Worm (Caenorhabditis elegans) whole organism, midembryonic: ENCODE results near the gene cnc-3.

Source experiments
- T22C8.4 ChIP-seq: fragments of 200-800 bp; sonication (Bioruptor generic); IDR thresholded peaks from 2 replicates; pipeline ENCODE4 v1.3.6; 2022; ENCODE audit warnings: missing genetic modification characterization, missing compliant biosample characterization
- cog-1 ChIP-seq: sonication (generic microtip); optimal IDR thresholded peaks from 2 replicates; lab custom pipeline; 2016; ENCODE audit warnings: missing genetic modification characterization, missing compliant biosample characterization
- flt-1 ChIP-seq: fragments of 200-800 bp; sonication (Bioruptor generic); IDR thresholded peaks from 2 replicates; pipeline ENCODE4 v1.3.6; 2022; ENCODE audit warnings: missing genetic modification characterization, missing compliant biosample characterization
- klf-2 ChIP-seq: fragments of 200-800 bp; sonication (Bioruptor generic); conservative IDR thresholded peaks from 2 replicates; pipeline ENCODE4 v1.3.6; 2022; ENCODE audit warnings: missing genetic modification reagents, missing genetic modification characterization, missing compliant biosample characterization
- med-1 ChIP-seq: sonication (generic microtip); optimal IDR thresholded peaks from 2 replicates; lab custom pipeline; 2017; ENCODE audit warnings: missing genetic modification characterization, mild to moderate bottlenecking, missing compliant biosample characterization, antibody characterized with exemption, missing genetic modification reagents; ENCODE audit not compliant: insufficient read depth
- ref-1 ChIP-seq: fragments of 200-800 bp; sonication (Bioruptor generic); conservative IDR thresholded peaks from 2 replicates; pipeline ENCODE4 v1.3.6; 2022; ENCODE audit warnings: missing genetic modification reagents, missing genetic modification characterization, missing compliant biosample characterization
- tab-1 ChIP-seq: fragments of 200-800 bp; sonication (Bioruptor generic); IDR thresholded peaks from 2 replicates; pipeline ENCODE4 v1.3.6; 2022; ENCODE audit warnings: missing genetic modification characterization, missing compliant biosample characterization
- ztf-23 ChIP-seq: fragments of 200-800 bp; sonication (Bioruptor generic); IDR thresholded peaks from 2 replicates; pipeline ENCODE4 v1.3.6; 2022; ENCODE audit warnings: missing genetic modification reagents, missing genetic modification characterization, missing compliant biosample characterization
- ztf-29 ChIP-seq: fragments of 200-800 bp; sonication (Bioruptor generic); IDR thresholded peaks from 2 replicates; pipeline ENCODE4 v1.3.6; 2022; ENCODE audit warnings: missing genetic modification reagents, missing genetic modification characterization, missing compliant biosample characterization

cnc-3 gene

ce11 chrV:1464543-1465040, 16.8 kb downstream of the cnc-3 start, which contains the start of the genes fpn-1.2 and pqn-54:
TSS of gene fpn-1.2 (minus strand) at chrV:1464699.
TSS of gene pqn-54 (plus strand) at chrV:1464990.
- TF ChIP-seq klf-2 (GFP tag; lab: Robert Waterston, UW) (no peak), flt-1 (no peak), ref-1 (GFP tag; lab: Robert Waterston, UW) (no peak), ztf-29 (no peak), med-1 (GFP tag; lab: Kevin White, UChicago) (no peak), cog-1 (no peak), T22C8.4 (GFP tag; lab: Robert Waterston, UW) (no peak), tab-1 (GFP tag; lab: Robert Waterston, UW) (no peak), ztf-23 (GFP tag; lab: Robert Waterston, UW) (no peak)

DNA sequence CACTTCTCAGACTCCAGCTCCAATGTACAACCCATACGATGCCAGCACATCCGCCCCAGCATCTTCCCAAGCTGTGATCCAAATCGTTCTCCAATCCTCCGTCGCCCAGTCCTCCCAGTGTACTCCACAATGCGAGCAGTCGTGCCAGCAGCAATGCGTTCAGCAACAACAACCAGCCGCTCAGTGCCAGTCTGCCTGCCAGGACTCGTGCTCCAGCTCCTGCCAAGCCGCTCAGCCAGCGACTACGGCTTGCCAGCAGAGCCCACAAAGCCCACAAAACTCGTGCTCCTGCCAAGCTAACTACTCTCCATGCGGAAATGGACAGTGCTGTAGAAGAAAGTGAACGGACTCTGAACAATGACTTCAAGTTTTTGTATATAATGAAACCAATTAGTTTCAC, 18.1 kb downstream of the cnc-3 start:
- TF ChIP-seq T22C8.4 (GFP tag; lab: Robert Waterston, UW) = no peak
- no peak for TF ChIP-seq ref-1 (GFP tag; lab: Robert Waterston, UW)
- no peak for TF ChIP-seq ztf-29
- TF ChIP-seq cog-1 = no peak
- TF ChIP-seq med-1 (GFP tag; lab: Kevin White, UChicago) = no peak
- no peak for TF ChIP-seq klf-2 (GFP tag; lab: Robert Waterston, UW)
- TF ChIP-seq ztf-23 (GFP tag; lab: Robert Waterston, UW) = no peak
- TF ChIP-seq flt-1 = no peak
- no peak for TF ChIP-seq tab-1 (GFP tag; lab: Robert Waterston, UW)

ce11 chrV:1466949-1467348, 19.1 kb downstream of the cnc-3 start:
- TF ChIP-seq T22C8.4 (GFP tag; lab: Robert Waterston, UW) (peak; percentile 60), cog-1 (no peak)

- TF ChIP-seq tab-1 (GFP tag; lab: Robert Waterston, UW) (no peak), flt-1 (no peak), ztf-23 (GFP tag; lab: Robert Waterston, UW) (no peak), ztf-29 (no peak), ref-1 (GFP tag; lab: Robert Waterston, UW) (no peak), cog-1 (no peak), klf-2 (GFP tag; lab: Robert Waterston, UW) (no peak), med-1 (GFP tag; lab: Kevin White, UChicago) (no peak), T22C8.4 (GFP tag; lab: Robert Waterston, UW) (no peak)
Observed at ce11 chrV:1467444-1467843, 19.6 kb downstream of the cnc-3 start, which contains the start of gene gid-8. TSS of gene gid-8 (plus strand) at chrV:1467744.

DNA sequence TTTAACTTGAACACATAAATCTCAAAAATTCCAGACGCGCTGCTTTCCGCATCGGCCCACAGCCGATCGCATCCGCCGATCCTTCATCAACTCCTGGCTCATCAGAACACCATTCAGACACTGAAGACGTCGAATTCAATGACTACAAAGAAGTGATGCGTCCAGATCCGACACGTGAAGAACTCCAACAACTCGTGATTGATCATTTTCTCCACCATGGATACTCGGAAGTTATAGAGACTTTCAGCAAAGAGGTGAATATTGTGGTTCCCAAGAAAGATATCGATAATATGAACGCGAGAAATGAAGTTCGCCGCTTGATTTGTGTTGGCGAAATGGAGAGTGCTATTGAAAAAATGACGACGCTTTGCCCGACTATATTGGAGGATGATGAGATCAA, 21.1 kb downstream of the cnc-3 start:
- no peak for TF ChIP-seq ref-1 (GFP tag; lab: Robert Waterston, UW)
- TF ChIP-seq T22C8.4 (GFP tag; lab: Robert Waterston, UW) = no peak
- TF ChIP-seq ztf-29 = no peak
- no peak for TF ChIP-seq cog-1
- TF ChIP-seq flt-1 = no peak
- no peak for TF ChIP-seq klf-2 (GFP tag; lab: Robert Waterston, UW)
- TF ChIP-seq tab-1 (GFP tag; lab: Robert Waterston, UW) = no peak

ce11 chrV:1471078-1471969, 23.5 kb downstream of the cnc-3 start:
- TF ChIP-seq ztf-23 (GFP tag; lab: Robert Waterston, UW) (0 out of 2 replicates have a peak, but pooled peaks have one; percentile 36), klf-2 (GFP tag; lab: Robert Waterston, UW) (no peak)

ce11 chrV:1471977-1472376, 24.2 kb downstream of the cnc-3 start:
- TF ChIP-seq med-1 (GFP tag; lab: Kevin White, UChicago) (no peak), ztf-23 (GFP tag; lab: Robert Waterston, UW) (no peak), klf-2 (GFP tag; lab: Robert Waterston, UW) (no peak), cog-1 (no peak), flt-1 (no peak), ref-1 (GFP tag; lab: Robert Waterston, UW) (no peak), tab-1 (GFP tag; lab: Robert Waterston, UW) (no peak), T22C8.4 (GFP tag; lab: Robert Waterston, UW) (no peak), ztf-29 (no peak)

DNA sequence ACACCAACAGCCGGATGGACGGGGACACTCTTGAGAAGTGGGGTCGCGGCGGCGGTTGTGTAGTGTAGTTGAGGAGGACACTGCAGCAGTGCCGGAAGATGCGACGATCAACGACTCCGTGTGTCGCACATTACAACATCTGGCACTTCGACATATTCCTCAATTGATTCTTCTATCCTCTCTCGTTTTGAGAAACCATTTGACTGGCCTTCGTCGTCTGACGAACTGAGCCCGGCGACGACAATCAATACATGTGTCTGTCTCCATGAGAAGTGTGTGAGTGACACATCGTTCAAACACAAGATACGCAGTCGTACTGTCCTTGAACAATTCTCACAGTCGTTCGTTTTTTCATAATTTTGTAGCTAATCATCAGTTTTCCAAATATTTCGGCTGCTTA, 24.8 kb downstream of the cnc-3 start:
- TF ChIP-seq klf-2 (GFP tag; lab: Robert Waterston, UW) (no peak), ztf-29 (no peak), ref-1 (GFP tag; lab: Robert Waterston, UW) (no peak), flt-1 (no peak), med-1 (GFP tag; lab: Kevin White, UChicago) (no peak), tab-1 (GFP tag; lab: Robert Waterston, UW) (no peak)

- TF ChIP-seq T22C8.4 (GFP tag; lab: Robert Waterston, UW) = no peak
- TF ChIP-seq ztf-23 (GFP tag; lab: Robert Waterston, UW) = no peak; the same call in 1 of the 2 replicates
- TF ChIP-seq flt-1 = 0 out of 2 replicates have a peak, but pooled peaks have one; percentile 57
- no peak for TF ChIP-seq med-1 (GFP tag; lab: Kevin White, UChicago)
- TF ChIP-seq tab-1 (GFP tag; lab: Robert Waterston, UW) = peak; percentile 46; the same call in 1 of the 2 replicates
- TF ChIP-seq klf-2 (GFP tag; lab: Robert Waterston, UW) = no peak
- no peak for TF ChIP-seq cog-1
- TF ChIP-seq ztf-29 = no peak; the same call in 1 of the 2 replicates
- no peak for TF ChIP-seq ref-1 (GFP tag; lab: Robert Waterston, UW)
Observed at ce11 chrV:1474486-1475125, 26.8 kb downstream of the cnc-3 start, which contains the start of the genes F53E2.2 and unc-60. TSS of gene F53E2.2 (plus strand) at chrV:1475086. TSS of gene unc-60 (plus strand) at chrV:1475086.
